Fruit fly (Drosophila melanogaster): ENCODE measurements around the gene CG9109.

The CG9109 gene

DNA sequence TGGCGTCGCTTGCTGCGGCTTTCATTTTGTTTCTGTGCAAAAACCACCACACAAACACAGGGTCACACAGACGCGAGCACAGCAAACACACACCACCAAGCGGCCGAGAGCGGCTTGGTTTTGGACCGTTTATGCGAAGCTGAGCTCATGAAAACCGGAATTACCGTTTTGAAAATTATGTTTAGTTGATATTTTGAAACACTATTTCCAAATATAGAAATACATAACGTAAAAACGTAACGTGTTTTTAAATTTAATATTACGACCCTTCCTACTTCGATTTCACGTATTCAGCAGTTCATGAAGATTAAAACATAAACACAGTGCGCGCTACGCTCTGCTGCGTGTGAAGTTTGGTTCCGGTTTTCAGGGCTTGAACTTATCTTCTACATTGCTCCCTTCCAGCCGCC lies 17.0 kb upstream of the CG9109 start (continued):
- TF ChIP-seq CG18599 (GFP tag; optimal IDR thresholded peaks at IDR 0.05) (peak; percentile 99), dpn (GFP tag; optimal IDR thresholded peaks at IDR 0.05) (peak; percentile 94), her (GFP tag; optimal IDR thresholded peaks at IDR 0.05) (peak; percentile 95), bigmax (GFP tag; optimal IDR thresholded peaks at IDR 0.05) (peak; percentile 29), kah (GFP tag; optimal IDR thresholded peaks at IDR 0.05) (peak; percentile 92), repo (GFP tag; optimal IDR thresholded peaks at IDR 0.05) (peak; percentile 95), CG7928 (GFP tag; optimal IDR thresholded peaks at IDR 0.05) (peak; percentile 76), pita (GFP tag; optimal IDR thresholded peaks at IDR 0.05) (no peak), CG12942 (GFP tag; optimal IDR thresholded peaks at IDR 0.05) (peak; percentile 87), CG4820 (GFP tag; optimal IDR thresholded peaks at IDR 0.05) (peak; percentile 100), CG15011 (GFP tag; optimal IDR thresholded peaks at IDR 0.05) (peak; percentile 89), tx (GFP tag; optimal IDR thresholded peaks at IDR 0.05) (peak; percentile 94), sob (GFP tag; IDR thresholded peaks at IDR 0.05) (peak; percentile 96), CG11695 (GFP tag; IDR thresholded peaks at IDR 0.05) (peak; percentile 97), TFAM (GFP tag; optimal IDR thresholded peaks at IDR 0.05) (peak; percentile 79), Lhr (GFP tag; optimal IDR thresholded peaks at IDR 0.05) (peak; percentile 79), CG16779 (GFP tag; IDR thresholded peaks at IDR 0.05) (peak; percentile 69; the same call in 1 of the 2 replicates), gfzf (GFP tag; optimal IDR thresholded peaks at IDR 0.05) (no peak), Drgx (GFP tag; IDR thresholded peaks at IDR 0.05) (peak; percentile 96), CG12155 (GFP tag; optimal IDR thresholded peaks at IDR 0.05) (peak; percentile 89), CG7357 (GFP tag; IDR thresholded peaks at IDR 0.05) (0 out of 3 replicates have a peak, but pooled peaks have one; percentile 76), Tbp (GFP tag; optimal IDR thresholded peaks at IDR 0.05) (no peak), eve (GFP tag; optimal IDR thresholded peaks at IDR 0.05) (no peak), Doc2 (GFP tag; IDR thresholded peaks at IDR 0.05) (no peak), CG33213 (GFP tag; optimal IDR thresholded peaks at IDR 0.05) (peak; percentile 96), B-H1 (GFP tag; IDR thresholded peaks at IDR 0.05) (peak; percentile 89), ham (GFP tag; IDR thresholded peaks at IDR 0.05) (peak; percentile 61; the same call in 1 of the 2 replicates), CG12299 (tag; optimal IDR thresholded peaks at IDR 0.05) (peak; percentile 97), bowl (GFP tag; IDR thresholded peaks at IDR 0.05) (peak; percentile 90), CG7786 (GFP tag; optimal IDR thresholded peaks at IDR 0.05) (peak; percentile 86), Hr3 (GFP tag; optimal IDR thresholded peaks at IDR 0.05) (peak; percentile 80), Xrp1 (GFP tag; IDR thresholded peaks at IDR 0.05) (peak; percentile 96), CG6272 (GFP tag; IDR thresholded peaks at IDR 0.05) (peak; percentile 58; the same call in 1 of the 2 replicates), so (GFP tag; IDR thresholded peaks at IDR 0.05) (peak; percentile 95), Chrac-16 (GFP tag; optimal IDR thresholded peaks at IDR 0.05) (peak; percentile 88), D (optimal IDR thresholded peaks at IDR 0.05) (no peak), D (GFP tag; optimal IDR thresholded peaks at IDR 0.05) (peak; percentile 93), vnd (GFP tag; IDR thresholded peaks at IDR 0.05; ENCODE audit: partially characterized antibody) (no peak), pnt (GFP tag; optimal IDR thresholded peaks at IDR 0.05) (peak; percentile 88), rib (GFP tag; IDR thresholded peaks at IDR 0.05) (peak; percentile 94), CG3163 (GFP tag; optimal IDR thresholded peaks at IDR 0.05) (peak; percentile 81), chif (GFP tag; optimal IDR thresholded peaks at IDR 0.05) (peak; percentile 92 to 93), Doc3 (GFP tag; IDR thresholded peaks at IDR 0.05; ENCODE audit: partially characterized antibody) (no peak), CG17186 (GFP tag; optimal IDR thresholded peaks at IDR 0.05) (peak; percentile 79), CG10543 (GFP tag; optimal IDR thresholded peaks at IDR 0.05) (peak; percentile 96), tio (GFP tag; optimal IDR thresholded peaks at IDR 0.05) (no peak), Bdp1 (GFP tag; optimal IDR thresholded peaks at IDR 0.05) (peak; percentile 85), chinmo (GFP tag; IDR thresholded peaks at IDR 0.05; ENCODE audit: partially characterized antibody) (no peak), Taf1 (GFP tag; IDR thresholded peaks at IDR 0.05) (peak; percentile 84), sd (tag; optimal IDR thresholded peaks at IDR 0.05) (no peak), en (GFP tag; optimal IDR thresholded peaks at IDR 0.05) (peak; percentile 91), Dll (GFP tag; IDR thresholded peaks at IDR 0.05; ENCODE audit: partially characterized antibody) (no peak)
